Worm (Caenorhabditis elegans) whole organism, L2 larva: ENCODE data around the gene F32D8.13.

Experiments used
- C34F6.9 ChIP-seq: fragments of 150-350 bp; optimal IDR thresholded peaks from 2 replicates; lab custom pipeline; 2014; ENCODE audit warnings: missing biosample characterization, missing genetic modification characterization
- F13H6.1 ChIP-seq: sonication (generic microtip); optimal IDR thresholded peaks from 2 replicates; lab custom pipeline; 2016; ENCODE audit warnings: missing genetic modification characterization, missing compliant biosample characterization
- Y55F3AM.14 ChIP-seq: fragments of 200-800 bp; sonication (Bioruptor generic); optimal IDR thresholded peaks from 2 replicates; lab custom pipeline; 2018; ENCODE audit warnings: mild to moderate bottlenecking, missing genetic modification characterization, missing compliant biosample characterization
- aly-2 ChIP-seq: fragments of 150-350 bp; optimal IDR thresholded peaks from 2 replicates; lab custom pipeline; 2014; ENCODE audit warnings: missing biosample characterization, missing genetic modification characterization
- ama-1 ChIP-seq: fragments of 150-350 bp; optimal IDR thresholded peaks from 2 replicates; lab custom pipeline; 2018; ENCODE audit warnings: inconsistent platforms
- blmp-1 ChIP-seq: sonication (generic microtip); optimal IDR thresholded peaks from 2 replicates; lab custom pipeline; 2017; ENCODE audit warnings: missing genetic modification characterization, mild to moderate bottlenecking, missing compliant biosample characterization, antibody characterized with exemption, moderate library complexity; ENCODE audit not compliant: insufficient read depth
- ceh-16 ChIP-seq: fragments of 150-350 bp; optimal IDR thresholded peaks from 2 replicates; lab custom pipeline; 2014; ENCODE audit warnings: missing biosample characterization, missing genetic modification characterization
- ceh-82 ChIP-seq: fragments of 150-350 bp; optimal IDR thresholded peaks from 2 replicates; lab custom pipeline; 2014; ENCODE audit warnings: missing biosample characterization, missing genetic modification characterization
- crh-2 ChIP-seq: sonication (generic microtip); optimal IDR thresholded peaks from 2 replicates; lab custom pipeline; 2017; ENCODE audit warnings: missing biosample characterization, missing genetic modification characterization
- egl-27 ChIP-seq: sonication (generic microtip); optimal IDR thresholded peaks from 3 replicates; lab custom pipeline; 2017; ENCODE audit warnings: missing biosample characterization, missing genetic modification reagents, missing genetic modification characterization
- fos-1 ChIP-seq: fragments of 150-350 bp; optimal IDR thresholded peaks from 2 replicates; lab custom pipeline; 2014; ENCODE audit warnings: missing biosample characterization, missing genetic modification characterization
- gmeb-1 ChIP-seq: fragments of 150-350 bp; optimal IDR thresholded peaks from 2 replicates; lab custom pipeline; 2014; ENCODE audit warnings: missing biosample characterization, missing genetic modification characterization
- lin-11 ChIP-seq: fragments of 150-350 bp; sonication (generic microtip); optimal IDR thresholded peaks from 2 replicates; lab custom pipeline; 2014; ENCODE audit warnings: missing biosample characterization, missing genetic modification characterization, inconsistent platforms, mixed read lengths
- lin-39 ChIP-seq: fragments of 150-350 bp; optimal IDR thresholded peaks from 2 replicates; lab custom pipeline; 2014; ENCODE audit warnings: missing biosample characterization, missing genetic modification reagents, missing genetic modification characterization
- lsy-2 ChIP-seq, 2 experiments: fragments of 150-350 bp in 1 of 2; sonication (generic microtip) in 1 of 2; optimal IDR thresholded peaks; 2 replicates each; lab custom pipeline; 2014 to 2017; ENCODE audit warnings: missing biosample characterization in 2 of 2, missing genetic modification characterization in 2 of 2
- mab-5 ChIP-seq: fragments of 150-350 bp; optimal IDR thresholded peaks from 2 replicates; lab custom pipeline; 2014; ENCODE audit warnings: missing biosample characterization, missing genetic modification characterization
- nhr-10 ChIP-seq: sonication (generic microtip); optimal IDR thresholded peaks from 2 replicates; lab custom pipeline; 2017; ENCODE audit warnings: missing biosample characterization, missing genetic modification characterization
- nhr-11 ChIP-seq: fragments of 150-350 bp; optimal IDR thresholded peaks from 2 replicates; lab custom pipeline; 2014; ENCODE audit warnings: missing biosample characterization, missing genetic modification characterization
- nhr-129 ChIP-seq: fragments of 150-350 bp; optimal IDR thresholded peaks from 2 replicates; lab custom pipeline; 2014; ENCODE audit warnings: missing biosample characterization, missing genetic modification characterization
- nhr-21 ChIP-seq: fragments of 150-350 bp; optimal IDR thresholded peaks from 2 replicates; lab custom pipeline; 2014; ENCODE audit warnings: missing biosample characterization, missing genetic modification characterization
- nhr-25 ChIP-seq: fragments of 150-350 bp; sonication (generic microtip); optimal IDR thresholded peaks from 3 replicates; lab custom pipeline; 2014; ENCODE audit warnings: missing biosample characterization, missing genetic modification characterization
- nhr-6 ChIP-seq: fragments of 150-350 bp; optimal IDR thresholded peaks from 2 replicates; lab custom pipeline; 2014; ENCODE audit warnings: missing biosample characterization, missing genetic modification characterization
- peb-1 ChIP-seq: fragments of 150-350 bp; optimal IDR thresholded peaks from 2 replicates; lab custom pipeline; 2014; ENCODE audit warnings: missing biosample characterization, missing genetic modification characterization
- sem-4 ChIP-seq: fragments of 150-350 bp; optimal IDR thresholded peaks from 2 replicates; lab custom pipeline; 2014; ENCODE audit warnings: missing biosample characterization, missing genetic modification reagents, missing genetic modification characterization
- sma-3 ChIP-seq: sonication (generic microtip); optimal IDR thresholded peaks from 2 replicates; lab custom pipeline; 2016; ENCODE audit warnings: missing genetic modification reagents, missing genetic modification characterization, missing compliant biosample characterization
- sma-9 ChIP-seq, 2 experiments: fragments of 150-350 bp in 1 of 2; sonication (generic microtip) in 1 of 2; optimal IDR thresholded peaks; 2 replicates each; lab custom pipeline; 2014 to 2016; ENCODE audit warnings: missing genetic modification characterization in 2 of 2, mild to moderate bottlenecking in 1 of 2, missing biosample characterization in 1 of 2, missing compliant biosample characterization in 1 of 2, missing genetic modification reagents in 1 of 2, moderate library complexity in 1 of 2
- snpc-4 ChIP-seq: fragments of 150-350 bp; optimal IDR thresholded peaks from 2 replicates; lab custom pipeline; 2014; ENCODE audit warnings: missing biosample characterization, missing genetic modification characterization
- unc-39 ChIP-seq: fragments of 150-350 bp; optimal IDR thresholded peaks from 2 replicates; lab custom pipeline; 2014; ENCODE audit warnings: missing biosample characterization, missing genetic modification characterization
- unc-55 ChIP-seq: fragments of 150-350 bp; sonication (generic microtip); optimal IDR thresholded peaks from 3 replicates; lab custom pipeline; 2014; ENCODE audit warnings: missing biosample characterization, missing genetic modification reagents, missing genetic modification characterization
- unc-62 ChIP-seq: fragments of 150-350 bp; optimal IDR thresholded peaks from 2 replicates; lab custom pipeline; 2014; ENCODE audit warnings: missing biosample characterization, missing genetic modification reagents, missing genetic modification characterization
- zag-1 ChIP-seq: fragments of 150-350 bp; optimal IDR thresholded peaks from 2 replicates; lab custom pipeline; 2014; ENCODE audit warnings: missing biosample characterization, missing genetic modification characterization
- ztf-1 ChIP-seq: fragments of 200-800 bp; sonication (Bioruptor generic); conservative IDR thresholded peaks from 2 replicates; pipeline ENCODE4 v1.3.6; 2022; ENCODE audit warnings: missing genetic modification characterization, missing compliant biosample characterization

The F32D8.13 gene

ce11 chrV:10893510-10894128 lies 2.7 kb downstream of the F32D8.13 start, which contains the start of gene F32D8.4:
TSS of gene F32D8.4 (minus strand) at chrV:10893560.
- TF ChIP-seq nhr-25 (tag; lab: Kevin White, UChicago) (no peak), egl-27 (tag; lab: Kevin White, UChicago) (no peak), ceh-16 (tag; lab: Kevin White, UChicago) (no peak), sma-3 (GFP tag; lab: Kevin White, UChicago) (no peak), lin-11 (tag; lab: Kevin White, UChicago) (no peak), C34F6.9 (tag; lab: Kevin White, UChicago) (no peak), aly-2 (tag; lab: Kevin White, UChicago) (no peak), ztf-1 (GFP tag; lab: Robert Waterston, UW) (no peak), crh-2 (tag; lab: Kevin White, UChicago) (no peak), ama-1 (no peak), peb-1 (tag; lab: Kevin White, UChicago) (no peak), sma-9 (GFP tag; optimal IDR thresholded peaks at IDR 0.05; lab: Kevin White, UChicago) (no peak), sma-9 (tag; optimal IDR thresholded peaks at IDR 0.05; lab: Kevin White, UChicago) (no peak), F13H6.1 (no peak), ceh-82 (tag; lab: Kevin White, UChicago) (no peak), blmp-1 (no peak)

ce11 chrV:10890980-10891379 lies 5.4 kb downstream of the F32D8.13 start, which contains the start of gene F32D8.12:
TSS of gene F32D8.12 (minus strand) at chrV:10891027.
- TF ChIP-seq nhr-129: peak; percentile 73
- TF ChIP-seq sma-3 (GFP tag; lab: Kevin White, UChicago): peak; percentile 6
- no peak for TF ChIP-seq zag-1 (tag; lab: Kevin White, UChicago)
- peak; percentile 13 for TF ChIP-seq blmp-1
- no peak for TF ChIP-seq nhr-10 (tag; lab: Kevin White, UChicago)
- no peak for TF ChIP-seq unc-62 (GFP tag; lab: Kevin White, UChicago)
- TF ChIP-seq nhr-25 (tag; lab: Kevin White, UChicago): peak; percentile 42
- TF ChIP-seq F13H6.1: peak; percentile 16
- TF ChIP-seq sma-9 (GFP tag; optimal IDR thresholded peaks at IDR 0.05; lab: Kevin White, UChicago): peak; percentile 18
- TF ChIP-seq sma-9 (tag; optimal IDR thresholded peaks at IDR 0.05; lab: Kevin White, UChicago): no peak
- TF ChIP-seq fos-1: peak; percentile 61
- peak; percentile 49 for TF ChIP-seq C34F6.9 (tag; lab: Kevin White, UChicago)
- TF ChIP-seq snpc-4: no peak
- peak; percentile 51 for TF ChIP-seq gmeb-1 (tag; lab: Kevin White, UChicago)
- TF ChIP-seq unc-55: peak; percentile 20
- TF ChIP-seq nhr-21: peak; percentile 64
- peak in 1 of 2 experiments; percentile 55 for TF ChIP-seq lsy-2 (tag; optimal IDR thresholded peaks at IDR 0.05; lab: Kevin White, UChicago)
- peak; percentile 34 for TF ChIP-seq crh-2 (tag; lab: Kevin White, UChicago)

ce11 chrV:10889774-10890173 lies 6.6 kb downstream of the F32D8.13 start:
- TF ChIP-seq ztf-1 (GFP tag; lab: Robert Waterston, UW): no peak
- no peak for TF ChIP-seq nhr-10 (tag; lab: Kevin White, UChicago)
- no peak for TF ChIP-seq Y55F3AM.14
- peak; percentile 47 for TF ChIP-seq ama-1
- no peak for TF ChIP-seq nhr-11 (tag; lab: Kevin White, UChicago)
- TF ChIP-seq blmp-1: no peak
- TF ChIP-seq nhr-129: no peak
- no peak for TF ChIP-seq nhr-21

- TF ChIP-seq sem-4 (tag; lab: Kevin White, UChicago) (no peak), nhr-21 (no peak), mab-5 (tag; lab: Kevin White, UChicago) (no peak), unc-39 (tag; lab: Kevin White, UChicago) (no peak), ama-1 (no peak), nhr-6 (tag; lab: Kevin White, UChicago) (no peak), lin-39 (tag; lab: Kevin White, UChicago) (no peak), zag-1 (tag; lab: Kevin White, UChicago) (no peak), peb-1 (tag; lab: Kevin White, UChicago) (no peak), nhr-25 (tag; lab: Kevin White, UChicago) (no peak), ceh-16 (tag; lab: Kevin White, UChicago) (no peak), nhr-129 (no peak), sma-3 (GFP tag; lab: Kevin White, UChicago) (no peak), C34F6.9 (tag; lab: Kevin White, UChicago) (no peak)
- TF ChIP-seq, all 48 proteins: peak for 0
These were observed 7.3 kb downstream of the F32D8.13 start, which contains the start of gene F32D8.11 for ce11 chrV:10889036-10889435. TSS of gene F32D8.11 (minus strand) at chrV:10889136.
